Worm (Caenorhabditis elegans) whole organism, L4/young adult: Measurements from ENCODE around the gene sru-8.

ENCODE experiments used
- W03F9.2 ChIP-seq: fragments of 150-350 bp; optimal IDR thresholded peaks from 2 replicates; lab custom pipeline; 2014; ENCODE audit warnings: missing biosample characterization, missing genetic modification characterization
- him-1 ChIP-seq: sonication (generic microtip); optimal IDR thresholded peaks from 2 replicates; lab custom pipeline; 2016; ENCODE audit warnings: missing genotype, missing genetic modification reagents, missing genetic modification characterization, missing compliant biosample characterization

DNA sequence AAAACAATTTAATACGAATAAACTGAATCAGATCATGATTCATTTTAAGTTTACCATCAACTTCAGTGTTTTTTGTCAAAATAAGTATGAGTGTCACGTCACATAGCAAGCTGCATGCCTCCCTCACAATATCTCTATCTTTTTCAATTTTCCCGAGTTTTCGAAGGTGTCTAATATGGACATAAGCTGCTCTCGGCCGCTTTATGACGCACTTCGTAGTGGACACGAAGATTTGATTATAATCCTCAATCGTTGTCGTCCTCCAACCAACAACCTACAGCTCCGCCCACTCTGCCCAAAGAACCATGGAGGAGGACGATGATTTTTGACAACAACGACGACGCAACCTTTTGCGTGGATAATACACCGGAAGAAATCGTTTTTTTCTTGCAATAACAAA is 47.7 kb upstream of the sru-8 start:
- TF ChIP-seq W03F9.2 (tag; lab: Kevin White, UChicago), result no peak
- no peak for TF ChIP-seq him-1 (tag; lab: Kevin White, UChicago)
